Worm (Caenorhabditis elegans) whole organism, midembryonic: ENCODE results near the gene sid-5.

Experiments used
- cog-1 ChIP-seq: sonication (generic microtip); optimal IDR thresholded peaks from 2 replicates; lab custom pipeline; 2016; ENCODE audit warnings: missing genetic modification characterization, missing compliant biosample characterization
- ref-1 ChIP-seq: fragments of 200-800 bp; sonication (Bioruptor generic); conservative IDR thresholded peaks from 2 replicates; pipeline ENCODE4 v1.3.6; 2022; ENCODE audit warnings: missing genetic modification reagents, missing genetic modification characterization, missing compliant biosample characterization
- ztf-23 ChIP-seq: fragments of 200-800 bp; sonication (Bioruptor generic); IDR thresholded peaks from 2 replicates; pipeline ENCODE4 v1.3.6; 2022; ENCODE audit warnings: missing genetic modification reagents, missing genetic modification characterization, missing compliant biosample characterization
- ztf-29 ChIP-seq: fragments of 200-800 bp; sonication (Bioruptor generic); IDR thresholded peaks from 2 replicates; pipeline ENCODE4 v1.3.6; 2022; ENCODE audit warnings: missing genetic modification reagents, missing genetic modification characterization, missing compliant biosample characterization

DNA sequence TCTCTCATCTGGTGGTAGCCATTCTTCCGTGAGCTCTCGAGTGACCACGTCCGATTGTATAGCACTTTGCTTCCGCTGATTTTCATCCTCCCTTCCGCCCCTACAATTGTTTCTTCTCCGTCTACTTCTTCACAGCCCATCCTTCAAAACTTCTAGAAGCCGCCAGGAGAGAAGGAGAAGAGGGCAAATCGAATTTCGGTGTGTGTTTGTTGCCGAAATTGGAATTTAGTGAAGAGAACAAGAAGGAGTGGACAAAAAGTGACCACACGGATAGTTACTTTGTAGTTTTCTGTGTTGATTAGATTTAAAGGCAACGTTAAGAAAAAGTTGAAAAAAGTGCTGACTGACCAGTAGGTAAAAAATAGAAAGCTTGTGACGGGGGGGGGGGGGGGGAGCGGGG lies 11.4 kb upstream of the sid-5 start:
- TF ChIP-seq cog-1 (tag; lab: Kevin White, UChicago) (no peak), ref-1 (no peak), ztf-29 (GFP tag; lab: Robert Waterston, UW) (no peak), ztf-23 (GFP tag; lab: Robert Waterston, UW) (no peak)
